Worm (Caenorhabditis elegans) whole organism, L2 larva: ENCODE results near the gene dig-1.

Source experiments
- R02D3.7 ChIP-seq: fragments of 150-350 bp; optimal IDR thresholded peaks from 2 replicates; lab custom pipeline; 2014; ENCODE audit warnings: missing biosample characterization, missing genetic modification characterization
- Y55F3AM.14 ChIP-seq: fragments of 200-800 bp; sonication (Bioruptor generic); optimal IDR thresholded peaks from 2 replicates; lab custom pipeline; 2018; ENCODE audit warnings: mild to moderate bottlenecking, missing genetic modification characterization, missing compliant biosample characterization
- ZK546.5 ChIP-seq: sonication (generic microtip); optimal IDR thresholded peaks from 2 replicates; lab custom pipeline; 2017; ENCODE audit warnings: missing biosample characterization, missing genetic modification characterization
- alr-1 ChIP-seq: fragments of 150-350 bp; optimal IDR thresholded peaks from 2 replicates; lab custom pipeline; 2014; ENCODE audit warnings: missing biosample characterization, missing genetic modification characterization
- aly-2 ChIP-seq: fragments of 150-350 bp; optimal IDR thresholded peaks from 2 replicates; lab custom pipeline; 2014; ENCODE audit warnings: missing biosample characterization, missing genetic modification characterization
- ama-1 ChIP-seq: fragments of 150-350 bp; optimal IDR thresholded peaks from 2 replicates; lab custom pipeline; 2018; ENCODE audit warnings: inconsistent platforms
- blmp-1 ChIP-seq: sonication (generic microtip); optimal IDR thresholded peaks from 2 replicates; lab custom pipeline; 2017; ENCODE audit warnings: missing genetic modification characterization, mild to moderate bottlenecking, missing compliant biosample characterization, antibody characterized with exemption, moderate library complexity; ENCODE audit not compliant: insufficient read depth
- ceh-16 ChIP-seq: fragments of 150-350 bp; optimal IDR thresholded peaks from 2 replicates; lab custom pipeline; 2014; ENCODE audit warnings: missing biosample characterization, missing genetic modification characterization
- ceh-82 ChIP-seq: fragments of 150-350 bp; optimal IDR thresholded peaks from 2 replicates; lab custom pipeline; 2014; ENCODE audit warnings: missing biosample characterization, missing genetic modification characterization
- crh-2 ChIP-seq: sonication (generic microtip); optimal IDR thresholded peaks from 2 replicates; lab custom pipeline; 2017; ENCODE audit warnings: missing biosample characterization, missing genetic modification characterization
- dmd-4 ChIP-seq: sonication (generic microtip); optimal IDR thresholded peaks from 2 replicates; lab custom pipeline; 2017; ENCODE audit warnings: missing biosample characterization, missing genetic modification characterization
- egl-27 ChIP-seq: sonication (generic microtip); optimal IDR thresholded peaks from 3 replicates; lab custom pipeline; 2017; ENCODE audit warnings: missing biosample characterization, missing genetic modification reagents, missing genetic modification characterization
- elt-1 ChIP-seq: fragments of 150-350 bp; optimal IDR thresholded peaks from 2 replicates; lab custom pipeline; 2014; ENCODE audit warnings: missing biosample characterization, missing genetic modification characterization
- fos-1 ChIP-seq: fragments of 150-350 bp; optimal IDR thresholded peaks from 2 replicates; lab custom pipeline; 2014; ENCODE audit warnings: missing biosample characterization, missing genetic modification characterization
- gmeb-1 ChIP-seq: fragments of 150-350 bp; optimal IDR thresholded peaks from 2 replicates; lab custom pipeline; 2014; ENCODE audit warnings: missing biosample characterization, missing genetic modification characterization
- lin-11 ChIP-seq: fragments of 150-350 bp; sonication (generic microtip); optimal IDR thresholded peaks from 2 replicates; lab custom pipeline; 2014; ENCODE audit warnings: missing biosample characterization, missing genetic modification characterization, inconsistent platforms, mixed read lengths
- lin-13 ChIP-seq: fragments of 150-350 bp; optimal IDR thresholded peaks from 2 replicates; lab custom pipeline; 2014; ENCODE audit warnings: missing biosample characterization, missing genetic modification reagents, missing genetic modification characterization
- lsy-2 ChIP-seq, 2 experiments: fragments of 150-350 bp in 1 of 2; sonication (generic microtip) in 1 of 2; optimal IDR thresholded peaks; 2 replicates each; lab custom pipeline; 2014 to 2017; ENCODE audit warnings: missing biosample characterization in 2 of 2, missing genetic modification characterization in 2 of 2
- mab-5 ChIP-seq: fragments of 150-350 bp; optimal IDR thresholded peaks from 2 replicates; lab custom pipeline; 2014; ENCODE audit warnings: missing biosample characterization, missing genetic modification characterization
- mbf-1 ChIP-seq: sonication (generic microtip); optimal IDR thresholded peaks from 2 replicates; lab custom pipeline; 2017; ENCODE audit warnings: missing biosample characterization, missing genetic modification characterization
- mdl-1 ChIP-seq, 2 experiments: fragments of 150-350 bp in 1 of 2; sonication (generic microtip) in 1 of 2; optimal IDR thresholded peaks; 2 replicates each; lab custom pipeline; 2017; ENCODE audit warnings: missing biosample characterization in 2 of 2, missing genetic modification characterization in 2 of 2
- nhr-12 ChIP-seq: fragments of 150-350 bp; optimal IDR thresholded peaks from 2 replicates; lab custom pipeline; 2014; ENCODE audit warnings: missing biosample characterization, missing genetic modification characterization
- nhr-129 ChIP-seq: fragments of 150-350 bp; optimal IDR thresholded peaks from 2 replicates; lab custom pipeline; 2014; ENCODE audit warnings: missing biosample characterization, missing genetic modification characterization
- nhr-21 ChIP-seq: fragments of 150-350 bp; optimal IDR thresholded peaks from 2 replicates; lab custom pipeline; 2014; ENCODE audit warnings: missing biosample characterization, missing genetic modification characterization
- nhr-23 ChIP-seq: fragments of 150-350 bp; optimal IDR thresholded peaks from 2 replicates; lab custom pipeline; 2014; ENCODE audit warnings: missing biosample characterization, missing genetic modification reagents, missing genetic modification characterization
- nhr-237 ChIP-seq: fragments of 150-350 bp; optimal IDR thresholded peaks from 2 replicates; lab custom pipeline; 2014; ENCODE audit warnings: missing biosample characterization, missing genetic modification characterization
- nhr-6 ChIP-seq: fragments of 150-350 bp; optimal IDR thresholded peaks from 2 replicates; lab custom pipeline; 2014; ENCODE audit warnings: missing biosample characterization, missing genetic modification characterization
- nhr-77 ChIP-seq: fragments of 150-350 bp; optimal IDR thresholded peaks from 2 replicates; lab custom pipeline; 2014; ENCODE audit warnings: missing biosample characterization, missing genetic modification characterization
- peb-1 ChIP-seq: fragments of 150-350 bp; optimal IDR thresholded peaks from 2 replicates; lab custom pipeline; 2014; ENCODE audit warnings: missing biosample characterization, missing genetic modification characterization
- sem-4 ChIP-seq: fragments of 150-350 bp; optimal IDR thresholded peaks from 2 replicates; lab custom pipeline; 2014; ENCODE audit warnings: missing biosample characterization, missing genetic modification reagents, missing genetic modification characterization
- skn-1 ChIP-seq: sonication (generic microtip); optimal IDR thresholded peaks from 2 replicates; lab custom pipeline; 2017; ENCODE audit warnings: missing biosample characterization, missing genetic modification characterization
- sma-3 ChIP-seq: sonication (generic microtip); optimal IDR thresholded peaks from 2 replicates; lab custom pipeline; 2016; ENCODE audit warnings: missing genetic modification reagents, missing genetic modification characterization, missing compliant biosample characterization
- sma-9 ChIP-seq, 2 experiments: fragments of 150-350 bp in 1 of 2; sonication (generic microtip) in 1 of 2; optimal IDR thresholded peaks; 2 replicates each; lab custom pipeline; 2014 to 2016; ENCODE audit warnings: missing genetic modification characterization in 2 of 2, mild to moderate bottlenecking in 1 of 2, missing biosample characterization in 1 of 2, missing compliant biosample characterization in 1 of 2, missing genetic modification reagents in 1 of 2, moderate library complexity in 1 of 2
- unc-39 ChIP-seq: fragments of 150-350 bp; optimal IDR thresholded peaks from 2 replicates; lab custom pipeline; 2014; ENCODE audit warnings: missing biosample characterization, missing genetic modification characterization
- unc-62 ChIP-seq: fragments of 150-350 bp; optimal IDR thresholded peaks from 2 replicates; lab custom pipeline; 2014; ENCODE audit warnings: missing biosample characterization, missing genetic modification reagents, missing genetic modification characterization
- zag-1 ChIP-seq: fragments of 150-350 bp; optimal IDR thresholded peaks from 2 replicates; lab custom pipeline; 2014; ENCODE audit warnings: missing biosample characterization, missing genetic modification characterization
- ztf-4 ChIP-seq: fragments of 150-350 bp; optimal IDR thresholded peaks from 2 replicates; lab custom pipeline; 2014; ENCODE audit warnings: missing biosample characterization, missing genetic modification characterization

dig-1 gene

DNA sequence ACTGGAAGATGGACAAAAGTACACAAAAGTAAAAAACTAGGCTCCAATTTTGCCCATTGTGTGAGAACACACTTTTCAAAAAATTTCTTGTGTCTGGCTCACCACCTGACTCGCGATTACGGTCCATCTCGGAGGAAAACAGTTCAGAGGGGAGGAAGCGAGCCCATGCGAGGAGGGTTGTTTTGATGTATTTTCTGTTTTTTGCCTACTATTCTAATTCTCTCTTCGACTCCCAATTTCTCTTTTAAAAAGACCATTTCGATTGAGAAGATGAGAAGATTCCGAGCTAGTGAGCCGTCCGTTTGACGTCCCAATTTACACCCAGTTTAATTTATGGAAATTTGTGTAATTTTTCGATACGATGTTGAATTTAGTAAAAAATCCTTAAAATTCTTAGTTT, 560 bp downstream of the dig-1 start:
- TF ChIP-seq ztf-4 (tag; lab: Kevin White, UChicago) (no peak), zag-1 (tag; lab: Kevin White, UChicago) (no peak)
- TF ChIP-seq, all 48 proteins: peak for 0

DNA sequence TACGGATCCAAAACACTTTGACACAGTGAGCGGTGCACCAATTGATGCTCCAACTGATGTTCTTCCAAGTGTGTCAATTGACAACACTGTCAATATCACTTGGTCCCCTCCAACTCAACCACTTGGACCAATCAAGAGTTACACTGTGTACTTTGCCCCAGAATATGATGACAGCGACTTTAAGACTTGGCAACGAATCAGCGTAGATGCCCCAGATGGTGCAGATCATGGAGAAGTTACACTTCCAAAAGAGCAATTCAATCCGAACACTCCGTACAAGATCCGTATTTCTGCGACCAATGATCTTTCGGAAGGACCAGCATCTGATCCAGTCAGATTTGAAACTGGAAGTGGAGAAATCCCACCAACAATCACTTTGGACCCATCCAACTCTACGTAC, 6.5 kb downstream of the dig-1 start:
- TF ChIP-seq ceh-16 (no peak), mdl-1 (tag; optimal IDR thresholded peaks at IDR 0.05; lab: Kevin White, UChicago) (no peak), lin-11 (tag; lab: Kevin White, UChicago) (no peak), sma-3 (GFP tag; lab: Kevin White, UChicago) (no peak), crh-2 (tag; lab: Kevin White, UChicago) (no peak), sma-9 (GFP tag; optimal IDR thresholded peaks at IDR 0.05; lab: Kevin White, UChicago) (no peak), sma-9 (tag; optimal IDR thresholded peaks at IDR 0.05; lab: Kevin White, UChicago) (no peak), R02D3.7 (tag; lab: Kevin White, UChicago) (no peak), ztf-4 (tag; lab: Kevin White, UChicago) (no peak), unc-62 (GFP tag; lab: Kevin White, UChicago) (no peak), peb-1 (tag; lab: Kevin White, UChicago) (no peak)

DNA sequence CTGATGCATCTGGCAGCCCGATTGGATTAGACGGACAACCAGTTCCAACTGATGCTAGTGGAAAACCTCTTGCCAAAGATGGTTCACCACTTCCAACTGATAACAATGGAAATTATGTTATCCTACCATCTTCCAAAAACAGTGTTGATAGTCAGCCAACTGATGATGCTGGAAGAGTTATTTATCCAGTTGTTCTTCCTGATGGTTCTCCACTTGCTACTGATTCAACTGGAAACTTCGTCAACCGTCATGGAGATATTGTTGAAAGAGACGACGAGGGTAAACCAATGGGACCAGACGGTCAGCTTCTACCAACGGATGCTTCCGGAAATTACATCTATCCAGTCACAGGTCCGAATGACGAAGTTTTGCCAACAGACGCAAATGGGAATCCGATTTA, 10.7 kb downstream of the dig-1 start:
- TF ChIP-seq nhr-6 (tag; lab: Kevin White, UChicago) (no peak), ztf-4 (tag; lab: Kevin White, UChicago) (no peak), sma-3 (GFP tag; lab: Kevin White, UChicago) (no peak), nhr-21 (no peak), nhr-129 (tag; lab: Kevin White, UChicago) (no peak), ceh-82 (tag; lab: Kevin White, UChicago) (no peak), lin-13 (no peak), skn-1 (tag; lab: Kevin White, UChicago) (no peak), lsy-2 (tag; optimal IDR thresholded peaks at IDR 0.05; lab: Kevin White, UChicago) (no peak), crh-2 (tag; lab: Kevin White, UChicago) (no peak), aly-2 (tag; lab: Kevin White, UChicago) (no peak), egl-27 (tag; lab: Kevin White, UChicago) (no peak), nhr-23 (tag; lab: Kevin White, UChicago) (no peak)
- TF ChIP-seq, all 48 proteins: peak for 0

DNA sequence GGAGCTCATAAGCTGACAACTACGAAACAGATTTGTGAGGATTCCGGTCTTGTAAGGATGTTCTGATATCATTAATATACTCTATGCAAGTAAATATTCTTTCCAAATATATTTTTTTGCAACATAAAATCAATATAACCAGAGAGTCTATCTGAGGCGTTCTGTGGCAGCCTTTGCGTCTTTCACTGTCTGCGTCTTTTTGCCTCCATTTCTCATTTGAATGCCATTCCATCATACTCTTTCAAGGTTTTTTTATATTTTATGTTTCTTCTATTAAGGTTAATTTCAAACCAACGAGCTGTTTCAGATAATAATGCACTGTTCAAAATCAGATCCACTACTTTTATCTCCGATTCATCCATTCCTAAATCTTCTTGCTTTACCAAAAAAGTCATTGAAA, 49.2 kb downstream of the dig-1 start, which contains the start of gene R05H11.1:
R05H11.1 (plus strand) TSS at position 301 of the 400 bp plus-strand sequence.
- no peak for TF ChIP-seq fos-1 (tag; lab: Kevin White, UChicago)
- TF ChIP-seq nhr-237 (tag; lab: Kevin White, UChicago) = no peak
- no peak for TF ChIP-seq mdl-1 (tag; optimal IDR thresholded peaks at IDR 0.05; lab: Kevin White, UChicago)
- TF ChIP-seq Y55F3AM.14 (GFP tag; lab: Kevin White, UChicago) = no peak
- no peak for TF ChIP-seq dmd-4 (tag; lab: Kevin White, UChicago)
- TF ChIP-seq nhr-12 (tag; lab: Kevin White, UChicago) = no peak
- TF ChIP-seq mab-5 = no peak
- no peak for TF ChIP-seq lin-11 (tag; lab: Kevin White, UChicago)
- no peak for TF ChIP-seq sem-4 (tag; lab: Kevin White, UChicago)
- TF ChIP-seq mbf-1 (tag; lab: Kevin White, UChicago) = no peak
- TF ChIP-seq ceh-16 = no peak
- no peak for TF ChIP-seq blmp-1 (tag; lab: Kevin White, UChicago)
- TF ChIP-seq elt-1 (tag; lab: Kevin White, UChicago) = no peak
- TF ChIP-seq nhr-23 (tag; lab: Kevin White, UChicago) = no peak
- TF ChIP-seq unc-62 (GFP tag; lab: Kevin White, UChicago) = no peak

DNA sequence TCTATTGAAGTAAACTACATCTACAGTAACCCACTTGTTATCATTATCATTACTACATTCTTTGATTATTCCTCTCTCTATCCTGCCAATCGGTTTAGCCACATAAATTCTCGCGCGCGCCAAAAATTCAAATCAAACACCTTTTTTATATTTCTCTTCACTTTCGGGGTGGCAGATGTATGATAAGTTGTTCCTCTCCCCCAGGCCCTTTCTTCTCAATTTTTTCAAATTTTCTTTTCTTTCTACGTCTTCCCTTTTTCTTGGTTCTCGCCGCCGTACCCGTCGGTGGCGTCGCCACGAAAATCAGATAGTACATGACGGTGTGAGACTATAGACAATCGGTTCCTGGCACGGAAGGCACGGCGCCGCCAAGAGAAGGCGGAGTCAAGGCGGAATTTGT, 51.9 kb downstream of the dig-1 start, which contains the start of gene R05H11.2:
R05H11.2 (plus strand) TSS at position 333 of the 400 bp plus-strand sequence.
- peak; percentile 58 for TF ChIP-seq gmeb-1
- no peak for TF ChIP-seq egl-27 (tag; lab: Kevin White, UChicago)
- TF ChIP-seq ama-1 (lab: Kevin White, UChicago) = no peak
- TF ChIP-seq Y55F3AM.14 (GFP tag; lab: Kevin White, UChicago) = no peak
- no peak for TF ChIP-seq zag-1 (tag; lab: Kevin White, UChicago)
- no peak for TF ChIP-seq ztf-4 (tag; lab: Kevin White, UChicago)
- peak; percentile 29 for TF ChIP-seq ceh-16
- no peak for TF ChIP-seq mbf-1 (tag; lab: Kevin White, UChicago)
- TF ChIP-seq alr-1 = no peak
- peak; percentile 41 for TF ChIP-seq sma-9 (GFP tag; optimal IDR thresholded peaks at IDR 0.05; lab: Kevin White, UChicago)
- no peak for TF ChIP-seq sma-9 (tag; optimal IDR thresholded peaks at IDR 0.05; lab: Kevin White, UChicago)
- TF ChIP-seq nhr-21 = peak; percentile 49
- TF ChIP-seq lsy-2 (tag; optimal IDR thresholded peaks at IDR 0.05; lab: Kevin White, UChicago) = peak in 1 of 2 experiments; percentile 31
- TF ChIP-seq nhr-129 (tag; lab: Kevin White, UChicago) = no peak
- TF ChIP-seq blmp-1 (tag; lab: Kevin White, UChicago) = peak; percentile 36
- no peak for TF ChIP-seq nhr-77 (tag; lab: Kevin White, UChicago)
- no peak for TF ChIP-seq unc-39 (tag; lab: Kevin White, UChicago)
- no peak for TF ChIP-seq nhr-23 (tag; lab: Kevin White, UChicago)
- no peak for TF ChIP-seq sem-4 (tag; lab: Kevin White, UChicago)
- TF ChIP-seq nhr-6 (tag; lab: Kevin White, UChicago) = no peak
- TF ChIP-seq ZK546.5 (tag; lab: Kevin White, UChicago) = no peak
- TF ChIP-seq sma-3 (GFP tag; lab: Kevin White, UChicago) = peak; percentile 80
- TF ChIP-seq crh-2 (tag; lab: Kevin White, UChicago) = peak; percentile 36
- peak; percentile 27 for TF ChIP-seq fos-1 (tag; lab: Kevin White, UChicago)
